Fruit fly (Drosophila melanogaster): ENCODE measurements around the gene Pgant7.

DNA sequence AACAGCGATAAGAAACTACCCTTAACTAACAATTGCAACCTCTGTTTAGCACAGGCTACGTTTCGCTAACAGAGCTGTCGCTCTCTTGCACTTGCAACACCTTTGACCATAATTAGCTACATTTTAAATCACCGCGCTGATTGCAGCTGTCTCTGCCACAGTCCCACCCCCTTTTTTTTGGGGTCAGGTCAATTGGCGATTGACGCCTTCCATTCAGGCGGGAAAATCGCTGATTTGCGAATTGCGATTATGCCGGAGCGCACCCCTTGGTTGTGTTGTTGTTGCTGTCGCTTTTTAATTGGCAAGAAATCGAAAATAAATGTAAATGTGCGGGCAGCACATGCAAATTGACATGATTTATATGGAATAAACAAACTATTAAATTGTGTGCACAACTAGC lies 43.5 kb upstream of the Pgant7 start:
- no peak for TF ChIP-seq psq (optimal IDR thresholded peaks at IDR 0.05)
- no peak for TF ChIP-seq Sin3A (optimal IDR thresholded peaks at IDR 0.05)
- no peak for TF ChIP-seq insv (optimal IDR thresholded peaks at IDR 0.05)
- TF ChIP-seq ttk (optimal IDR thresholded peaks at IDR 0.05): no peak
- no peak for TF ChIP-seq h (optimal IDR thresholded peaks at IDR 0.05)

Measured in Kc167 (cell line).